Worm (Caenorhabditis elegans) whole organism, midembryonic: ENCODE data around the gene Y64H9A.2.

Source experiments
- T22C8.4 ChIP-seq: fragments of 200-800 bp; sonication (Bioruptor generic); IDR thresholded peaks from 2 replicates; pipeline ENCODE4 v1.3.6; 2022; ENCODE audit warnings: missing genetic modification characterization, missing compliant biosample characterization
- cog-1 ChIP-seq: sonication (generic microtip); optimal IDR thresholded peaks from 2 replicates; lab custom pipeline; 2016; ENCODE audit warnings: missing genetic modification characterization, missing compliant biosample characterization
- flt-1 ChIP-seq: fragments of 200-800 bp; sonication (Bioruptor generic); IDR thresholded peaks from 2 replicates; pipeline ENCODE4 v1.3.6; 2022; ENCODE audit warnings: missing genetic modification characterization, missing compliant biosample characterization
- klf-2 ChIP-seq: fragments of 200-800 bp; sonication (Bioruptor generic); conservative IDR thresholded peaks from 2 replicates; pipeline ENCODE4 v1.3.6; 2022; ENCODE audit warnings: missing genetic modification reagents, missing genetic modification characterization, missing compliant biosample characterization
- med-1 ChIP-seq: sonication (generic microtip); optimal IDR thresholded peaks from 2 replicates; lab custom pipeline; 2017; ENCODE audit warnings: missing genetic modification characterization, mild to moderate bottlenecking, missing compliant biosample characterization, antibody characterized with exemption, missing genetic modification reagents; ENCODE audit not compliant: insufficient read depth
- ref-1 ChIP-seq: fragments of 200-800 bp; sonication (Bioruptor generic); conservative IDR thresholded peaks from 2 replicates; pipeline ENCODE4 v1.3.6; 2022; ENCODE audit warnings: missing genetic modification reagents, missing genetic modification characterization, missing compliant biosample characterization
- tab-1 ChIP-seq: fragments of 200-800 bp; sonication (Bioruptor generic); IDR thresholded peaks from 2 replicates; pipeline ENCODE4 v1.3.6; 2022; ENCODE audit warnings: missing genetic modification characterization, missing compliant biosample characterization
- ztf-23 ChIP-seq: fragments of 200-800 bp; sonication (Bioruptor generic); IDR thresholded peaks from 2 replicates; pipeline ENCODE4 v1.3.6; 2022; ENCODE audit warnings: missing genetic modification reagents, missing genetic modification characterization, missing compliant biosample characterization
- ztf-29 ChIP-seq: fragments of 200-800 bp; sonication (Bioruptor generic); IDR thresholded peaks from 2 replicates; pipeline ENCODE4 v1.3.6; 2022; ENCODE audit warnings: missing genetic modification reagents, missing genetic modification characterization, missing compliant biosample characterization

Gene Y64H9A.2

ce11 chrX:5018062-5018653 is 25.6 kb upstream of the Y64H9A.2 start:
- no peak for TF ChIP-seq ref-1 (GFP tag; lab: Robert Waterston, UW)
- peak; percentile 74; the same call in 1 of the 2 replicates for TF ChIP-seq T22C8.4

DNA sequence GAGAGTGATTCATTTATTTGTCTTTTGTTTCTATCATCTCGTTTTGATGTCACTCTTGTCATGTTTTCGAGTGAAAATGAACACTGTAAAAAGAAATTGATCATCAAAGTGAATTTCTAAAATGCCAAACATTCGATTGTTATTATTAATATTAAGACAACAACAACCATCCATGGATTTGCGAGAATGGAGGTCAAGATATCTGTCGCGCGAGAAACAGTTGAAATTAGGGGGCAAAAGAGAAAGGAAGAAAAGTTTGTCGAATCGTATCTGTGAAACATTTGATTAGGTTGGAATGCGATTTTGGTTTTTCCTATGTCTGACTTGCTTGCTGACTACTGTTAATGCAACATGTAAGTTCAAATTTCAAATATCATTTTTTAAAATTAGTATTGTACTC is 22.8 kb upstream of the Y64H9A.2 start, which contains the start of gene ZC449.2:
Gene ZC449.2 (plus strand): TSS at position 290 of the 400 bp plus-strand sequence.
- TF ChIP-seq klf-2 (GFP tag; lab: Robert Waterston, UW) (no peak), T22C8.4 (no peak), cog-1 (no peak), tab-1 (GFP tag; lab: Robert Waterston, UW) (no peak), med-1 (GFP tag; lab: Kevin White, UChicago) (no peak), ztf-23 (GFP tag; lab: Robert Waterston, UW) (no peak), flt-1 (GFP tag; lab: Robert Waterston, UW) (no peak), ref-1 (GFP tag; lab: Robert Waterston, UW) (no peak), ztf-29 (no peak)

- peak; percentile 61 for TF ChIP-seq ref-1 (GFP tag; lab: Robert Waterston, UW)
- TF ChIP-seq tab-1 (GFP tag; lab: Robert Waterston, UW), result peak; percentile 82
- no peak for TF ChIP-seq med-1 (GFP tag; lab: Kevin White, UChicago)
- TF ChIP-seq flt-1 (GFP tag; lab: Robert Waterston, UW), result peak; percentile 89
- TF ChIP-seq klf-2 (GFP tag; lab: Robert Waterston, UW), result peak; percentile 73; the same call in 1 of the 2 replicates
- TF ChIP-seq ztf-23 (GFP tag; lab: Robert Waterston, UW), result peak; percentile 82
- no peak for TF ChIP-seq cog-1
- peak; percentile 71; the same call in 1 of the 2 replicates for TF ChIP-seq ztf-29
- peak; percentile 36; the same call in 1 of the 2 replicates for TF ChIP-seq T22C8.4
Observed at ce11 chrX:5022682-5023081, 21.1 kb upstream of the Y64H9A.2 start.

- TF ChIP-seq med-1 (GFP tag; lab: Kevin White, UChicago) (no peak), flt-1 (GFP tag; lab: Robert Waterston, UW) (no peak), ref-1 (GFP tag; lab: Robert Waterston, UW) (no peak), tab-1 (GFP tag; lab: Robert Waterston, UW) (no peak)
Observed at ce11 chrX:5024300-5024699, 19.5 kb upstream of the Y64H9A.2 start, which contains the start of gene ZC449.1. TSS of gene ZC449.1 (plus strand) at chrX:5024420.

DNA sequence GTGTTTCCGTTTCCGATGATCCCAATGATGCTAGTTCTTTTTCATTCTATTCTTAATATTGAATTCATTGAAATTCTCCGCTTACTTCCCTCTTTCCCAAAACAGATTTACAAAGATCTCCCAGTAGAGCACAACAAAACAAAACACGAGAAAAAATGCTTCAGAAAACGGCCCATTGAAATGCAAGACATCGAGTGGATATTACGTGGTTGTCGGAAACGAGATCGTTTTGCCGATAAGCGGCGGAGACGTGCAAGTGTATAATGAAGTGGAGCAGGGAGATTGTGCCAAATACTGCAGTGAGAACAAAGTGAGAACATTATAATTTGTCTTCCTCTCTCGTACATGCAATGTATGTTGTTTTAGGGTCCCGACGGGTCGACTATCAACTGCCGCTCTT is 17.3 kb upstream of the Y64H9A.2 start:
- TF ChIP-seq klf-2 (GFP tag; lab: Robert Waterston, UW) (no peak), T22C8.4 (no peak), med-1 (GFP tag; lab: Kevin White, UChicago) (no peak), flt-1 (GFP tag; lab: Robert Waterston, UW) (no peak), ztf-23 (GFP tag; lab: Robert Waterston, UW) (no peak), cog-1 (no peak), ztf-29 (no peak), tab-1 (GFP tag; lab: Robert Waterston, UW) (no peak), ref-1 (GFP tag; lab: Robert Waterston, UW) (no peak)

DNA sequence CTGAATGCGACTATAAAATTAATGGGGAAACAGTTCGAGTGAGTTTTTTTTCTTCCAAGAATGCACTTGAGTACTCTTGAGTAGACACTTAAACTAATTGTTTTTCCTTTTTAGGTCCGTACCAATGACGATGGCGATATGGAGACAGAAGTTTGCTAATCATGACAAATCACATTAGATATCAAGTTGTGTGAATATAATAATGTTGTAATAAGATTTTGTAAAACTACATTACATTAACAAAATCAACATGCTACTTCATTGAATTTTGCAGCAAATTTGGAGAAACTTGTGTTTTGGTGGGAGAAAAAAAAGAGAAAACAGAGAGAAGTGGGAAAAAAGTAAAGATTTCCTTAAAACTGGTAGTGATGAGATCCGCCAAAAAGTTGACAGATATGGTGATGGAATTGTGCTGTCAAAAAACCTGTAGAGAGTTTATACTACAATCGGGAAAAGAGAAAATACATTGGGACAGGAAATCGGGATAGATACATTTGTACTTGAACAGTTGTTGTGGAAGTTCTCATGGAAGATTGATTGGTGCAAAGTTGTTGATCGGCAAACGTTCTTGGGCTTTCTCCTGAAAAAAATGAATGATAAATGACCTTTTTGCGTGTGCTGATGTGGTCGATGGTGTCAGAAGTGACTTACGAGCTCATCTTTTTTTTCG is 15.7 kb upstream of the Y64H9A.2 start:
- TF ChIP-seq klf-2 (GFP tag; lab: Robert Waterston, UW) (no peak), med-1 (GFP tag; lab: Kevin White, UChicago) (no peak), cog-1 (no peak), ztf-29 (no peak), T22C8.4 (no peak), ztf-23 (GFP tag; lab: Robert Waterston, UW) (no peak), ref-1 (GFP tag; lab: Robert Waterston, UW) (no peak), tab-1 (GFP tag; lab: Robert Waterston, UW) (no peak), flt-1 (GFP tag; lab: Robert Waterston, UW) (no peak)

DNA sequence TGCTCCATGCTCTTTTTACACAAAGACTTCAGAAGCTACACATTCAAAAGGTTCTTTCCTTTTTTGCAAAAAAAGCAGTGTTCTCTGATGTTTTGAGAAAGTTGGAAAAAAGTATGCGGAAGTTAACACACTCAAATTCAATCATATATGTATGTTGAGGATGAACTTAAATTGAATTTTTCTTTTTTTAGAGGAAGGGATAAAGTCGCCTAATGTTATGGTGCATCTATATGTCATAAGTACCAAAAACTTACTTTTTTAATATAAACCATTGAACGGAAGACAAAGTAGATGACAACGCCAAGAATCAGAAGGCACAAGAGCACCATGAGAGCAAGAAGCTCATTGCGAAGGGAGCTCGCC is 15.2 kb upstream of the Y64H9A.2 start:
- no peak for TF ChIP-seq cog-1
- no peak for TF ChIP-seq ztf-29
- TF ChIP-seq T22C8.4, result no peak
- no peak for TF ChIP-seq klf-2 (GFP tag; lab: Robert Waterston, UW)
- no peak for TF ChIP-seq tab-1 (GFP tag; lab: Robert Waterston, UW)
- no peak for TF ChIP-seq ref-1 (GFP tag; lab: Robert Waterston, UW)
- no peak for TF ChIP-seq flt-1 (GFP tag; lab: Robert Waterston, UW)
- TF ChIP-seq ztf-23 (GFP tag; lab: Robert Waterston, UW), result no peak

ce11 chrX:5031742-5032141 is 12.0 kb upstream of the Y64H9A.2 start:
- TF ChIP-seq ref-1 (GFP tag; lab: Robert Waterston, UW) (no peak), flt-1 (GFP tag; lab: Robert Waterston, UW) (no peak), tab-1 (GFP tag; lab: Robert Waterston, UW) (no peak)

DNA sequence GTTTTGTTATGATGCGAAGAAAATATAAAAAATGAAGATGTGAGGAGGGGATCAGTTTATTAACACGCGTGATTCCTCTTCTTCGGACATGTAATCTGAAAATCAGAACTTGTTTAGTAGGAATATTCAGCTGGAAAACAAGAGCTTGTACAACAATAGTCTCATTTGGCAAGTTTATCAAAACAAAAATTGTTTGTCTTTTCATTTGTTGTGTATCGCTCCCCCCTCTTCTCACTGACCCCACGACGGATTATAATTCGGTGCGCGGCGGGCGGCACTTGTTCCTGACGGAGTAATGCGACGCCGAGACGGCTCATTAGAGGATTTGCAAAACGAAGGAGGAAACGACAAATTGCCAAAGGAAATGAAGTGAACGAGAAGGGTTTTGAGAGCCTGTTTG is 9.9 kb upstream of the Y64H9A.2 start, which contains the start of gene ZC449.4:
Gene ZC449.4 (minus strand): TSS at position 101 of the 400 bp plus-strand sequence.
- TF ChIP-seq flt-1 (GFP tag; lab: Robert Waterston, UW), result no peak
- TF ChIP-seq cog-1, result peak; percentile 18

ce11 chrX:5037673-5038072 is 6.1 kb upstream of the Y64H9A.2 start, which contains the start of gene ZC449.5:
TSS of gene ZC449.5 (minus strand) at chrX:5037773.
- TF ChIP-seq flt-1 (GFP tag; lab: Robert Waterston, UW), result no peak
- TF ChIP-seq tab-1 (GFP tag; lab: Robert Waterston, UW), result no peak
- no peak for TF ChIP-seq T22C8.4
- TF ChIP-seq ztf-29, result no peak
- no peak for TF ChIP-seq ztf-23 (GFP tag; lab: Robert Waterston, UW)
- TF ChIP-seq cog-1, result no peak
- TF ChIP-seq med-1 (GFP tag; lab: Kevin White, UChicago), result no peak
- TF ChIP-seq klf-2 (GFP tag; lab: Robert Waterston, UW), result no peak
- no peak for TF ChIP-seq ref-1 (GFP tag; lab: Robert Waterston, UW)
